Fruit fly (Drosophila melanogaster) whole organism, prepupa: Measurements from ENCODE around the gene CG11837.

Source experiments
- Blimp-1 ChIP-seq: fragments of 200-800 bp; sonication (Bioruptor generic); optimal IDR thresholded peaks from 3 replicates; lab custom pipeline; 2017; ENCODE audit warnings: missing biosample characterization, missing genetic modification characterization, mild to moderate bottlenecking, moderate library complexity, missing genetic modification reagents
- CG10631 ChIP-seq: fragments of 200-800 bp; sonication (Bioruptor generic); optimal IDR thresholded peaks from 2 replicates; lab custom pipeline; 2016; ENCODE audit warnings: missing biosample characterization, missing genetic modification characterization
- CG11294 ChIP-seq: fragments of 200-800 bp; sonication (Bioruptor generic); IDR thresholded peaks from 2 replicates; pipeline ENCODE4 v1.3.6; 2022; ENCODE audit warnings: missing biosample characterization, missing genetic modification characterization
- CG11762 ChIP-seq: fragments of 200-800 bp; sonication (Bioruptor generic); optimal IDR thresholded peaks from 3 replicates; lab custom pipeline; 2016; ENCODE audit warnings: missing biosample characterization, missing genetic modification characterization; ENCODE audit not compliant: insufficient read depth
- CG15336 ChIP-seq: fragments of 200-800 bp; sonication (Bioruptor generic); IDR thresholded peaks from 2 replicates; pipeline ENCODE4 v1.3.6; 2022; ENCODE audit warnings: missing biosample characterization, missing genetic modification characterization
- CG1621 ChIP-seq: fragments of 200-800 bp; sonication (Bioruptor generic); optimal IDR thresholded peaks from 3 replicates; lab custom pipeline; 2018; ENCODE audit warnings: missing biosample characterization, mild to moderate bottlenecking, missing genetic modification characterization
- CG3032 ChIP-seq: fragments of 200-800 bp; optimal IDR thresholded peaks from 2 replicates; lab custom pipeline; 2019; ENCODE audit warnings: missing biosample characterization, mild to moderate bottlenecking, missing genetic modification characterization, moderate library complexity
- CG31627 ChIP-seq: fragments of 200-800 bp; sonication (Bioruptor generic); optimal IDR thresholded peaks from 3 replicates; lab custom pipeline; 2016; ENCODE audit warnings: missing biosample characterization, missing genetic modification characterization
- CG34406 ChIP-seq: fragments of 200-800 bp; sonication (Bioruptor generic); optimal IDR thresholded peaks from 3 replicates; lab custom pipeline; 2016; ENCODE audit warnings: missing biosample characterization, missing genetic modification characterization
- CG3919 ChIP-seq: fragments of 200-800 bp; sonication (Bioruptor generic); optimal IDR thresholded peaks from 3 replicates; lab custom pipeline; 2016; ENCODE audit warnings: missing biosample characterization, missing genetic modification characterization
- CG4318 ChIP-seq: fragments of 200-800 bp; sonication (Bioruptor generic); optimal IDR thresholded peaks from 3 replicates; lab custom pipeline; 2017; ENCODE audit warnings: missing biosample characterization, mild to moderate bottlenecking, missing genetic modification characterization
- CG6163 ChIP-seq: fragments of 200-800 bp; sonication (Bioruptor generic); IDR thresholded peaks from 3 replicates; pipeline ENCODE4 v1.3.6; 2022; ENCODE audit warnings: missing biosample characterization, missing genetic modification characterization
- CG6276 ChIP-seq: fragments of 200-800 bp; sonication (Bioruptor generic); optimal IDR thresholded peaks from 2 replicates; lab custom pipeline; 2017; ENCODE audit warnings: missing biosample characterization, mild to moderate bottlenecking, missing genetic modification characterization
- CG6792 ChIP-seq: fragments of 200-800 bp; sonication (Bioruptor generic); optimal IDR thresholded peaks from 3 replicates; lab custom pipeline; 2016; ENCODE audit warnings: missing biosample characterization, missing genetic modification characterization
- CG6854 ChIP-seq: fragments of 200-800 bp; sonication (Bioruptor generic); optimal IDR thresholded peaks from 2 replicates; lab custom pipeline; 2017; ENCODE audit warnings: missing biosample characterization, mild to moderate bottlenecking, missing genetic modification characterization
- CG8119 ChIP-seq: fragments of 200-800 bp; sonication (Bioruptor generic); IDR thresholded peaks from 3 replicates; pipeline ENCODE4 v1.3.6; 2022; ENCODE audit warnings: missing biosample characterization, missing genetic modification characterization
- CG8632 ChIP-seq: fragments of 200-800 bp; sonication (Bioruptor generic); optimal IDR thresholded peaks from 3 replicates; lab custom pipeline; 2016; ENCODE audit warnings: missing biosample characterization, missing genetic modification characterization
- CG9139 ChIP-seq: fragments of 200-800 bp; sonication (Bioruptor generic); optimal IDR thresholded peaks from 3 replicates; lab custom pipeline; 2017; ENCODE audit warnings: missing biosample characterization, mild to moderate bottlenecking, missing genetic modification characterization
- Eip78C ChIP-seq: fragments of 200-800 bp; sonication (Bioruptor generic); peaks from one replicate; lab custom pipeline; 2016; ENCODE audit warnings: missing biosample characterization, missing genetic modification characterization
- Eip93F ChIP-seq: fragments of 200-800 bp; sonication (Bioruptor generic); optimal IDR thresholded peaks from 2 replicates; lab custom pipeline; 2016; ENCODE audit warnings: missing biosample characterization, mild to moderate bottlenecking, missing genetic modification characterization
- Ets21C ChIP-seq: fragments of 200-800 bp; sonication (Bioruptor generic); optimal IDR thresholded peaks from 3 replicates; lab custom pipeline; 2016; ENCODE audit warnings: missing biosample characterization, missing genetic modification characterization
- Ets96B ChIP-seq: fragments of 200-800 bp; optimal IDR thresholded peaks from 2 replicates; lab custom pipeline; 2019; ENCODE audit warnings: missing biosample characterization, mild to moderate bottlenecking, missing genetic modification characterization, moderate library complexity
- Hr38 ChIP-seq: sonication (Bioruptor generic); optimal IDR thresholded peaks from 2 replicates; lab custom pipeline; 2016; ENCODE audit warnings: missing biosample characterization, missing genetic modification characterization
- Hr39 ChIP-seq: fragments of 200-800 bp; sonication (Bioruptor generic); optimal IDR thresholded peaks from 2 replicates; lab custom pipeline; 2016; ENCODE audit warnings: missing biosample characterization, missing genetic modification characterization
- Hr4 ChIP-seq: fragments of 200-800 bp; sonication (Bioruptor generic); optimal IDR thresholded peaks from 3 replicates; lab custom pipeline; 2016; ENCODE audit warnings: missing biosample characterization, missing genetic modification characterization
- Lpt ChIP-seq: fragments of 200-800 bp; sonication (Bioruptor generic); optimal IDR thresholded peaks from 3 replicates; lab custom pipeline; 2016; ENCODE audit warnings: missing biosample characterization, missing genetic modification characterization
- Met ChIP-seq: fragments of 200-800 bp; sonication (Bioruptor generic); optimal IDR thresholded peaks from 3 replicates; lab custom pipeline; 2016; ENCODE audit warnings: missing biosample characterization, missing genetic modification characterization
- OdsH ChIP-seq: fragments of 200-800 bp; sonication (Bioruptor generic); optimal IDR thresholded peaks from 3 replicates; lab custom pipeline; 2016; ENCODE audit warnings: missing biosample characterization, missing genetic modification characterization
- Sox102F ChIP-seq: fragments of 200-800 bp; sonication (Bioruptor generic); optimal IDR thresholded peaks from 2 replicates; lab custom pipeline; 2016; ENCODE audit warnings: missing biosample characterization, mild to moderate bottlenecking, missing genetic modification characterization
- Sox14 ChIP-seq: fragments of 200-800 bp; sonication (Bioruptor generic); optimal IDR thresholded peaks from 3 replicates; lab custom pipeline; 2016; ENCODE audit warnings: missing biosample characterization, missing genetic modification characterization
- Sox15 ChIP-seq: fragments of 200-800 bp; sonication (Bioruptor generic); optimal IDR thresholded peaks from 3 replicates; lab custom pipeline; 2016; ENCODE audit warnings: missing biosample characterization, missing genetic modification characterization
- achi ChIP-seq: fragments of 200-800 bp; sonication (Bioruptor generic); optimal IDR thresholded peaks from 3 replicates; lab custom pipeline; 2016; ENCODE audit warnings: missing biosample characterization, missing genetic modification characterization
- acj6 ChIP-seq: fragments of 200-800 bp; sonication (Bioruptor generic); optimal IDR thresholded peaks from 3 replicates; lab custom pipeline; 2016; ENCODE audit warnings: missing biosample characterization, missing genetic modification characterization
- dac ChIP-seq: fragments of 200-800 bp; sonication (Bioruptor generic); optimal IDR thresholded peaks from 2 replicates; lab custom pipeline; 2017; ENCODE audit warnings: missing biosample characterization, mild to moderate bottlenecking, missing genetic modification characterization
- dsx ChIP-seq: fragments of 200-800 bp; optimal IDR thresholded peaks from 3 replicates; lab custom pipeline; 2019; ENCODE audit warnings: missing biosample characterization, mild to moderate bottlenecking, missing genetic modification characterization, moderate library complexity; ENCODE audit not compliant: poor library complexity, severe bottlenecking
- esn ChIP-seq: fragments of 200-800 bp; sonication (Bioruptor generic); optimal IDR thresholded peaks from 2 replicates; lab custom pipeline; 2016; ENCODE audit warnings: missing biosample characterization, mild to moderate bottlenecking, missing genetic modification characterization, moderate library complexity
- fd59A ChIP-seq: fragments of 200-800 bp; sonication (Bioruptor generic); optimal IDR thresholded peaks from 2 replicates; lab custom pipeline; 2017; ENCODE audit warnings: missing biosample characterization, mild to moderate bottlenecking, missing genetic modification characterization, missing genetic modification reagents
- fd85E ChIP-seq: fragments of 200-800 bp; sonication (Bioruptor generic); optimal IDR thresholded peaks from 3 replicates; lab custom pipeline; 2016; ENCODE audit warnings: missing biosample characterization, missing genetic modification characterization
- fkh ChIP-seq: fragments of 200-800 bp; sonication (Bioruptor generic); optimal IDR thresholded peaks from 3 replicates; lab custom pipeline; 2017; ENCODE audit warnings: missing biosample characterization, mild to moderate bottlenecking, missing genetic modification characterization, moderate library complexity
- lz ChIP-seq: fragments of 200-800 bp; sonication (Bioruptor generic); optimal IDR thresholded peaks from 3 replicates; lab custom pipeline; 2016; ENCODE audit warnings: missing biosample characterization, missing genetic modification characterization
- salr ChIP-seq, 2 experiments: fragments of 200-800 bp; sonication (Bioruptor generic); optimal IDR thresholded peaks; 3 replicates each; lab custom pipeline; 2016 to 2018; ENCODE audit warnings: missing biosample characterization in 2 of 2, missing genetic modification characterization in 2 of 2, mild to moderate bottlenecking in 1 of 2
- spab ChIP-seq: fragments of 200-800 bp; sonication (Bioruptor generic); optimal IDR thresholded peaks from 2 replicates; lab custom pipeline; 2017; ENCODE audit warnings: missing biosample characterization, mild to moderate bottlenecking, missing genetic modification characterization, missing genetic modification reagents
- ss ChIP-seq, 2 experiments: fragments of 200-800 bp; sonication (Bioruptor generic); optimal IDR thresholded peaks; 2 replicates in 1 of 2; 3 replicates in 1 of 2; lab custom pipeline; 2017 to 2018; ENCODE audit warnings: mild to moderate bottlenecking in 2 of 2, missing biosample characterization in 2 of 2, missing genetic modification characterization in 2 of 2, moderate library complexity in 1 of 2
- svp ChIP-seq: fragments of 200-800 bp; sonication (Bioruptor generic); peaks from one replicate; lab custom pipeline; 2016; ENCODE audit warnings: missing biosample characterization, missing genetic modification characterization
- vri ChIP-seq: fragments of 200-800 bp; sonication (Bioruptor generic); optimal IDR thresholded peaks from 3 replicates; lab custom pipeline; 2016; ENCODE audit warnings: missing biosample characterization, mild to moderate bottlenecking, missing genetic modification characterization

Gene CG11837

dm6 chr3R:29050756-29051155, 1.5 kb downstream of the CG11837 start, which contains the start of gene CG11841:
Gene CG11841 (plus strand): TSS chr3R:29051056.
- no peak for TF ChIP-seq Ets96B (tag; lab: Kevin White, UChicago)
- TF ChIP-seq Sox14 (GFP tag; lab: Kevin White, UChicago): no peak
- TF ChIP-seq acj6 (GFP tag; lab: Kevin White, UChicago): no peak
- no peak for TF ChIP-seq CG11762 (GFP tag; lab: Kevin White, UChicago)
- no peak for TF ChIP-seq CG34406

DNA sequence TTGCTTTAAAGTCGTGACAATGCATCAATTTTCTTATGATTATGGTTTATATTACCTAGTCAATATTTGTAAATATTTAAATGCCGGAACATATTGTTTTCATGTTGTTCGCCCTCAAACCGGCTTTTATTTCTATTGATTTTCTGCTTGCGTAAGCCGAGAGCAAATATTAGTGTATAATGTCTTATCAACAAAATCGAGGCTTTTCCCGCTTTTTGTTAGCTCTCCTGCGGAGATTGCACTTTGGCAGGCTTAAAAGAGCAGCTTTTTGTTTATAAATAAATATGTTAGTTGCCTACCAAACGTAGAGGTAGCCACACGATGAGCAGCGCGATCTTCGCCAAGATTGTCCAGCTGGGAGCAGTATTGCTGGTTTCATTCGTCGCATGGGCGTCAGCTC, 3.1 kb downstream of the CG11837 start, which contains the start of gene CG11842:
CG11842 (plus strand) TSS at position 301 of the 400 bp plus-strand sequence.
- TF ChIP-seq fkh (peak; percentile 40), CG34406 (no peak)

DNA sequence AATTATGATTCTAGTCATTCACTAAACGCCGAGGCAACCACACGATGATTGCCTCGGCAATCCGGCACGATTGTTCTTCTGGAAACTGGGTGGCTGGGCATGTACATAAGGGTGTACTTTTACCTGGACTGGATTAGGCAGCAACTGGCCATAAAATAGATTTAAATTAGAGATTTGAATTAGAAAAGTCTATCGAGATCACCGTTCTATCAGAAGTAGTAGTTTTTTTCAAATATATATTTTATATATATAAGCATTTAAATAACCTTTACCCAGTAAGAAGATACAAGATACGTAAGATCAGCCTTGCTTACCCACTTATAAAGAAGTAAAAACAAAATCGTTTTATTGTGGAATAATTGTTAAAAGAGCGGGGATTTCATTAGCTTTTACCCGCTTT, 4.8 kb downstream of the CG11837 start, which contains the start of gene CG11843:
CG11843 (plus strand) TSS at position 301 of the 400 bp plus-strand sequence.
- TF ChIP-seq dsx (no peak), CG11294 (no peak), Met (no peak), svp (GFP tag; lab: Kevin White, UChicago) (no peak), Sox14 (GFP tag; lab: Kevin White, UChicago) (no peak), vri (GFP tag; lab: Kevin White, UChicago) (no peak), CG3919 (GFP tag; lab: Kevin White, UChicago) (no peak), CG3032 (no peak), Hr38 (GFP tag; lab: Kevin White, UChicago) (no peak), Lpt (no peak), ss (GFP tag; optimal IDR thresholded peaks at IDR 0.05; lab: Kevin White, UChicago) (no peak), CG31627 (GFP tag; lab: Kevin White, UChicago) (no peak), spab (GFP tag; lab: Kevin White, UChicago) (no peak), Sox15 (GFP tag; lab: Kevin White, UChicago) (no peak), CG15336 (no peak), Eip78C (GFP tag; lab: Kevin White, UChicago) (no peak), CG1621 (tag; lab: Kevin White, UChicago) (no peak), CG6792 (GFP tag; lab: Kevin White, UChicago) (no peak), Hr39 (GFP tag; lab: Kevin White, UChicago) (no peak)

DNA sequence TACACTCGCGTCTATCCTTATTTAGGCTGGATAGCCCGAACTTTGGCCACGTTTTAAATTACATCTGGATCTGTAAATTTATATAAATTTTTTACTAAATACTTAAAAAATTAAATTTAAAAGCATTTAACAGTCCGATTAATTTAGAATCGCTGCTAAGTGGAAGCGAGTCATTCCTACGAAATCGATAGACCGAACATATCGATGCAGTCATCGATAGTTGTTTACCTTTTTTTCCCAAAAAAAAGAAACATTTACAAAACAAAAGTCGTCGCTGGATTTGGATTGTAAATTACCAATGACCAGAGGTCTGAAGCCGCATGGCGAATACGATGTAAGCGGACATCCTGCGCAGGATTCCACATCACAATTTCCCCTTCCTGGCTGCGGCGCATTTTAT, 6.4 kb downstream of the CG11837 start, which contains the start of gene Sirt7:
Sirt7 (plus strand) TSS at position 218 of the 400 bp plus-strand sequence.
- TF ChIP-seq achi (GFP tag; lab: Kevin White, UChicago): no peak
- TF ChIP-seq fd59A: peak; percentile 0
- TF ChIP-seq Ets21C (GFP tag; lab: Kevin White, UChicago): no peak
- TF ChIP-seq Hr4 (GFP tag; lab: Kevin White, UChicago): no peak
- peak; percentile 58 for TF ChIP-seq CG9139 (GFP tag; lab: Kevin White, UChicago)
- peak; percentile 60 for TF ChIP-seq spab (GFP tag; lab: Kevin White, UChicago)
- TF ChIP-seq CG10631: no peak
- TF ChIP-seq Sox14 (GFP tag; lab: Kevin White, UChicago): no peak
- TF ChIP-seq Hr38 (GFP tag; lab: Kevin White, UChicago): no peak
- no peak for TF ChIP-seq acj6 (GFP tag; lab: Kevin White, UChicago)
- peak; percentile 72 for TF ChIP-seq dac
- TF ChIP-seq lz (GFP tag; lab: Kevin White, UChicago): no peak
- peak; percentile 41 for TF ChIP-seq CG6854 (GFP tag; lab: Kevin White, UChicago)
- TF ChIP-seq Eip93F (GFP tag; lab: Kevin White, UChicago): peak; percentile 62
- TF ChIP-seq esn: peak; percentile 13
- no peak for TF ChIP-seq salr (GFP tag; optimal IDR thresholded peaks at IDR 0.05; lab: Kevin White, UChicago)
- TF ChIP-seq CG15336: peak; percentile 75
- no peak for TF ChIP-seq vri (GFP tag; lab: Kevin White, UChicago)
- TF ChIP-seq dsx: peak; percentile 74
- no peak for TF ChIP-seq Blimp-1 (GFP tag; lab: Kevin White, UChicago)
- no peak for TF ChIP-seq CG4318
- no peak for TF ChIP-seq OdsH (GFP tag; lab: Kevin White, UChicago)
- TF ChIP-seq Sox102F (GFP tag; lab: Kevin White, UChicago): no peak
- no peak for TF ChIP-seq Met
- no peak for TF ChIP-seq CG8632 (GFP tag; lab: Kevin White, UChicago)
- TF ChIP-seq CG8119 (GFP tag; lab: Robert Waterston, UW): peak; percentile 76; the same call in 2 of the 3 replicates
- peak; percentile 88 for TF ChIP-seq CG6163
- TF ChIP-seq CG6276: no peak
- no peak for TF ChIP-seq Sox15 (GFP tag; lab: Kevin White, UChicago)
- TF ChIP-seq fkh: peak; percentile 92
- TF ChIP-seq CG11762 (GFP tag; lab: Kevin White, UChicago): no peak
- no peak for TF ChIP-seq fd85E
- TF ChIP-seq Ets96B (tag; lab: Kevin White, UChicago): peak; percentile 79
